Worm (Caenorhabditis elegans): ENCODE results near the gene nstp-2.

DNA sequence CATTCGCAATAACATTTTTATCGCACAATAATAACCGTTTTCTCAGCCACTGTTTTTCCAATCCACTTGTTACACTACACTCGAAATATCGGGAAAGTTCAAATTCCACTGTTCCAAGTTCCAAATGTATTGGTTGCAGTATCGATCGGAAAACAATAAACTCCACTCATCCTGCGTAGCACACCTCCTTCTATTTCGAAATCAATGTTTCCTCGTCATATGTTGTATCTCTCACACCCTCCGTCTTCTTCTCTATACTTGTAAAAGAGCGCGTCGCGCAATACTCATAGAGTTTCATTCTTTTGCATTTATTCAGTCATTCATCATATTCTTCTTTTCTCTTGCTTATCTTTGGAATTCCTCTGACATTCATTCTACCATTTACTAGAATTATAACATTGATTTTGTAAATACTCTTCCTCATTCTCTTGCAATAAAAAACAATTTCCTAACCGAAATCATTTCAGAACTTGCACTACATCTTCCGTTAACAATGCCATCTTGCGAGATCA lies 4.7 kb downstream of the nstp-2 start, which contains the start of gene sup-36:
- no peak for TF ChIP-seq cog-1 (tag; optimal IDR thresholded peaks at IDR 0.05)
- TF ChIP-seq ref-1 (GFP tag; conservative IDR thresholded peaks at IDR 0.05), result no peak
- TF ChIP-seq flt-1 (GFP tag; IDR thresholded peaks at IDR 0.05), result no peak
- TF ChIP-seq ztf-29 (GFP tag; IDR thresholded peaks at IDR 0.05), result no peak
- TF ChIP-seq med-1 (GFP tag; optimal IDR thresholded peaks at IDR 0.05; ENCODE audit: insufficient read depth), result no peak
- TF ChIP-seq T22C8.4 (GFP tag; IDR thresholded peaks at IDR 0.05), result peak; percentile 49
- TF ChIP-seq klf-2 (GFP tag; conservative IDR thresholded peaks at IDR 0.05), result no peak
